Worm (Caenorhabditis elegans): ENCODE measurements around the gene F14H8.4.

DNA sequence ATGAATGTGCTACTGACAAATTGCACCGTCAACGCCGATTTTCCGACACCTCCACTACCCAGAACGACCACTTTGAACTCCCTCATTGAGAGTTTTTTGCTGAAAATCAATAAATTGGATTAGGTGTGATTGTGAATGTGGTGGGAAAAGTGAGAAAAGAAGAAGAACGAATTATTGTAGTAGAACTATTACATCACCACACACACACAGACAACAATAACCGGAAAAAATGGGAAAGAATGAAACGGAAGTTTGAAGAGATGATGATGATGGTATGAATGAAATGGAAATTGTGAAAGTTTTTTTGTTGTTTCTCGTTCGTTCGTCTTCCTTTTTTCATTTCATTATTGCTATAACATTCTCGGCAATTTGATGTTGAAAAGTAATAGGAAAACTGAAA is 40.3 kb downstream of the F14H8.4 start, which contains the start of gene rap-2:
- TF ChIP-seq pha-4 (tag; optimal IDR thresholded peaks at IDR 0.05): no peak
- no peak for TF ChIP-seq ceh-82 (tag; optimal IDR thresholded peaks at IDR 0.05)
- no peak for TF ChIP-seq unc-39 (tag; optimal IDR thresholded peaks at IDR 0.05)
- TF ChIP-seq egl-27 (tag; optimal IDR thresholded peaks at IDR 0.05): no peak
- no peak for TF ChIP-seq unc-62 (GFP tag; optimal IDR thresholded peaks at IDR 0.05)
- TF ChIP-seq nhr-12 (tag; optimal IDR thresholded peaks at IDR 0.05): no peak

All from whole organism, L3 larva.